Fruit fly (Drosophila melanogaster) whole organism, wandering third instar larva: ENCODE results near the gene RpL30.

Experiments used
- Jra ChIP-seq: sonication (Bioruptor generic); optimal IDR thresholded peaks from 2 replicates; lab custom pipeline; 2016; ENCODE audit warnings: missing biosample characterization, missing genetic modification characterization
- Mio ChIP-seq: sonication (Bioruptor generic); optimal IDR thresholded peaks from 2 replicates; lab custom pipeline; 2016; ENCODE audit warnings: missing biosample characterization, missing genetic modification characterization
- OdsH ChIP-seq: fragments of 200-800 bp; sonication (Bioruptor generic); optimal IDR thresholded peaks from 2 replicates; lab custom pipeline; 2016; ENCODE audit warnings: missing biosample characterization, mild to moderate bottlenecking, missing genetic modification characterization
- rgr ChIP-seq: fragments of 200-800 bp; sonication (Bioruptor generic); optimal IDR thresholded peaks from 3 replicates; lab custom pipeline; 2016; ENCODE audit warnings: missing biosample characterization, mild to moderate bottlenecking, missing genetic modification characterization

- TF ChIP-seq Jra (GFP tag; lab: Kevin White, UChicago), result no peak
- no peak for TF ChIP-seq Mio (GFP tag; lab: Kevin White, UChicago)
- no peak for TF ChIP-seq OdsH
- TF ChIP-seq rgr (GFP tag; lab: Kevin White, UChicago), result no peak
Observed at dm6 chr2L:18981947-18982579, 27.0 kb downstream of the RpL30 start.
